Worm (Caenorhabditis elegans) whole organism, midembryonic: ENCODE results near the gene D2045.5.

Experiments
- T22C8.4 ChIP-seq: fragments of 200-800 bp; sonication (Bioruptor generic); IDR thresholded peaks from 2 replicates; pipeline ENCODE4 v1.3.6; 2022; ENCODE audit warnings: missing genetic modification characterization, missing compliant biosample characterization
- cog-1 ChIP-seq: sonication (generic microtip); optimal IDR thresholded peaks from 2 replicates; lab custom pipeline; 2016; ENCODE audit warnings: missing genetic modification characterization, missing compliant biosample characterization
- flt-1 ChIP-seq: fragments of 200-800 bp; sonication (Bioruptor generic); IDR thresholded peaks from 2 replicates; pipeline ENCODE4 v1.3.6; 2022; ENCODE audit warnings: missing genetic modification characterization, missing compliant biosample characterization
- klf-2 ChIP-seq: fragments of 200-800 bp; sonication (Bioruptor generic); conservative IDR thresholded peaks from 2 replicates; pipeline ENCODE4 v1.3.6; 2022; ENCODE audit warnings: missing genetic modification reagents, missing genetic modification characterization, missing compliant biosample characterization
- med-1 ChIP-seq: sonication (generic microtip); optimal IDR thresholded peaks from 2 replicates; lab custom pipeline; 2017; ENCODE audit warnings: missing genetic modification characterization, mild to moderate bottlenecking, missing compliant biosample characterization, antibody characterized with exemption, missing genetic modification reagents; ENCODE audit not compliant: insufficient read depth
- ref-1 ChIP-seq: fragments of 200-800 bp; sonication (Bioruptor generic); conservative IDR thresholded peaks from 2 replicates; pipeline ENCODE4 v1.3.6; 2022; ENCODE audit warnings: missing genetic modification reagents, missing genetic modification characterization, missing compliant biosample characterization
- tab-1 ChIP-seq: fragments of 200-800 bp; sonication (Bioruptor generic); IDR thresholded peaks from 2 replicates; pipeline ENCODE4 v1.3.6; 2022; ENCODE audit warnings: missing genetic modification characterization, missing compliant biosample characterization
- ztf-23 ChIP-seq: fragments of 200-800 bp; sonication (Bioruptor generic); IDR thresholded peaks from 2 replicates; pipeline ENCODE4 v1.3.6; 2022; ENCODE audit warnings: missing genetic modification reagents, missing genetic modification characterization, missing compliant biosample characterization
- ztf-29 ChIP-seq: fragments of 200-800 bp; sonication (Bioruptor generic); IDR thresholded peaks from 2 replicates; pipeline ENCODE4 v1.3.6; 2022; ENCODE audit warnings: missing genetic modification reagents, missing genetic modification characterization, missing compliant biosample characterization

D2045.5 gene

ce11 chrIII:10486455-10486854 lies 17.0 kb upstream of the D2045.5 start:
- TF ChIP-seq klf-2 (GFP tag; lab: Robert Waterston, UW) (no peak), med-1 (GFP tag; lab: Kevin White, UChicago) (no peak), cog-1 (tag; lab: Kevin White, UChicago) (no peak), ztf-29 (GFP tag; lab: Robert Waterston, UW) (no peak), tab-1 (GFP tag; lab: Robert Waterston, UW) (no peak), ztf-23 (GFP tag; lab: Robert Waterston, UW) (no peak), ref-1 (GFP tag; lab: Robert Waterston, UW) (no peak), T22C8.4 (GFP tag; lab: Robert Waterston, UW) (no peak), flt-1 (no peak)

- TF ChIP-seq ref-1 (GFP tag; lab: Robert Waterston, UW) (no peak), ztf-29 (GFP tag; lab: Robert Waterston, UW) (no peak), tab-1 (GFP tag; lab: Robert Waterston, UW) (no peak), flt-1 (no peak), med-1 (GFP tag; lab: Kevin White, UChicago) (no peak), klf-2 (GFP tag; lab: Robert Waterston, UW) (no peak), cog-1 (tag; lab: Kevin White, UChicago) (no peak), T22C8.4 (GFP tag; lab: Robert Waterston, UW) (no peak)
Measured at ce11 chrIII:10481988-10482387, 12.6 kb upstream of the D2045.5 start, which contains the start of gene D2045.8. TSS of gene D2045.8 (plus strand) at chrIII:10482288.

ce11 chrIII:10481497-10481896 lies 12.1 kb upstream of the D2045.5 start:
- TF ChIP-seq klf-2 (GFP tag; lab: Robert Waterston, UW) (no peak), flt-1 (no peak), ztf-29 (GFP tag; lab: Robert Waterston, UW) (no peak), ztf-23 (GFP tag; lab: Robert Waterston, UW) (no peak), cog-1 (tag; lab: Kevin White, UChicago) (no peak), med-1 (GFP tag; lab: Kevin White, UChicago) (no peak), tab-1 (GFP tag; lab: Robert Waterston, UW) (no peak), T22C8.4 (GFP tag; lab: Robert Waterston, UW) (no peak), ref-1 (GFP tag; lab: Robert Waterston, UW) (no peak)

ce11 chrIII:10479180-10479579 lies 9.8 kb upstream of the D2045.5 start, which contains the start of gene D2045.7:
TSS of gene D2045.7 (plus strand) at chrIII:10479480.
- no peak for TF ChIP-seq T22C8.4 (GFP tag; lab: Robert Waterston, UW)
- no peak for TF ChIP-seq ztf-29 (GFP tag; lab: Robert Waterston, UW)
- no peak for TF ChIP-seq ref-1 (GFP tag; lab: Robert Waterston, UW)
- no peak for TF ChIP-seq med-1 (GFP tag; lab: Kevin White, UChicago)
- no peak for TF ChIP-seq klf-2 (GFP tag; lab: Robert Waterston, UW)

- TF ChIP-seq flt-1, result no peak
- TF ChIP-seq ref-1 (GFP tag; lab: Robert Waterston, UW), result no peak
- TF ChIP-seq ztf-23 (GFP tag; lab: Robert Waterston, UW), result no peak
- no peak for TF ChIP-seq med-1 (GFP tag; lab: Kevin White, UChicago)
- no peak for TF ChIP-seq klf-2 (GFP tag; lab: Robert Waterston, UW)
- TF ChIP-seq tab-1 (GFP tag; lab: Robert Waterston, UW), result no peak
- no peak for TF ChIP-seq T22C8.4 (GFP tag; lab: Robert Waterston, UW)
Measured at ce11 chrIII:10474945-10475344, 5.5 kb upstream of the D2045.5 start, which contains the start of gene D2045.9. TSS of gene D2045.9 (plus strand) at chrIII:10475245.

ce11 chrIII:10470927-10471326 lies 1.5 kb upstream of the D2045.5 start, which contains the start of gene cul-1:
TSS of gene cul-1 (plus strand) at chrIII:10471237.
- TF ChIP-seq tab-1 (GFP tag; lab: Robert Waterston, UW), result no peak
- no peak for TF ChIP-seq T22C8.4 (GFP tag; lab: Robert Waterston, UW)
- no peak for TF ChIP-seq ref-1 (GFP tag; lab: Robert Waterston, UW)
- TF ChIP-seq flt-1, result no peak
- TF ChIP-seq klf-2 (GFP tag; lab: Robert Waterston, UW), result no peak

- TF ChIP-seq tab-1 (GFP tag; lab: Robert Waterston, UW), result no peak
- no peak for TF ChIP-seq med-1 (GFP tag; lab: Kevin White, UChicago)
- TF ChIP-seq ref-1 (GFP tag; lab: Robert Waterston, UW), result no peak
- TF ChIP-seq ztf-23 (GFP tag; lab: Robert Waterston, UW), result no peak
- TF ChIP-seq flt-1, result no peak
- no peak for TF ChIP-seq klf-2 (GFP tag; lab: Robert Waterston, UW)
- no peak for TF ChIP-seq ztf-29 (GFP tag; lab: Robert Waterston, UW)
- no peak for TF ChIP-seq T22C8.4 (GFP tag; lab: Robert Waterston, UW)
- TF ChIP-seq cog-1 (tag; lab: Kevin White, UChicago), result no peak
Measured at ce11 chrIII:10464455-10464854, 5.0 kb downstream of the D2045.5 start.

- no peak for TF ChIP-seq ztf-23 (GFP tag; lab: Robert Waterston, UW)
- TF ChIP-seq flt-1, result no peak
- TF ChIP-seq ref-1 (GFP tag; lab: Robert Waterston, UW), result no peak
- no peak for TF ChIP-seq T22C8.4 (GFP tag; lab: Robert Waterston, UW)
- no peak for TF ChIP-seq ztf-29 (GFP tag; lab: Robert Waterston, UW)
- TF ChIP-seq klf-2 (GFP tag; lab: Robert Waterston, UW), result no peak
- no peak for TF ChIP-seq tab-1 (GFP tag; lab: Robert Waterston, UW)
- TF ChIP-seq med-1 (GFP tag; lab: Kevin White, UChicago), result no peak
- no peak for TF ChIP-seq cog-1 (tag; lab: Kevin White, UChicago)
Measured at ce11 chrIII:10463653-10464052, 5.8 kb downstream of the D2045.5 start.

- TF ChIP-seq cog-1 (tag; lab: Kevin White, UChicago), result no peak
- no peak for TF ChIP-seq ztf-23 (GFP tag; lab: Robert Waterston, UW)
- TF ChIP-seq tab-1 (GFP tag; lab: Robert Waterston, UW), result no peak
- TF ChIP-seq ref-1 (GFP tag; lab: Robert Waterston, UW), result no peak
- no peak for TF ChIP-seq flt-1
- no peak for TF ChIP-seq ztf-29 (GFP tag; lab: Robert Waterston, UW)
- no peak for TF ChIP-seq T22C8.4 (GFP tag; lab: Robert Waterston, UW)
- TF ChIP-seq med-1 (GFP tag; lab: Kevin White, UChicago), result no peak
- TF ChIP-seq klf-2 (GFP tag; lab: Robert Waterston, UW), result no peak
Measured at ce11 chrIII:10462935-10463548, 6.4 kb downstream of the D2045.5 start.
